Worm (Caenorhabditis elegans) whole organism, young adult: Measurements from ENCODE around the gene Y39A1A.9.

ENCODE experiments used
- B0035.1 ChIP-seq: sonication (generic microtip); optimal IDR thresholded peaks from 2 replicates; lab custom pipeline; 2016; ENCODE audit warnings: missing genetic modification characterization, mild to moderate bottlenecking, missing compliant biosample characterization, missing genotype, missing genetic modification reagents
- B0336.3 ChIP-seq: fragments of 200-800 bp; sonication (Bioruptor generic); IDR thresholded peaks from 2 replicates; pipeline ENCODE4 v1.3.6; 2022; ENCODE audit warnings: missing genetic modification characterization, missing compliant biosample characterization
- C17E4.6 ChIP-seq: fragments of 200-800 bp; sonication (Bioruptor generic); IDR thresholded peaks from 2 replicates; pipeline ENCODE4 v1.3.6; 2022; ENCODE audit warnings: missing genetic modification reagents, missing genetic modification characterization, missing compliant biosample characterization
- F10E7.11 ChIP-seq: sonication (generic microtip); optimal IDR thresholded peaks from 2 replicates; lab custom pipeline; 2017; ENCODE audit warnings: mild to moderate bottlenecking, missing genetic modification characterization, moderate library complexity, missing compliant biosample characterization
- F49E8.2 ChIP-seq: sonication (generic microtip); optimal IDR thresholded peaks from 3 replicates; lab custom pipeline; 2017; ENCODE audit warnings: missing genetic modification characterization, mild to moderate bottlenecking, missing compliant biosample characterization, antibody characterized with exemption, moderate library complexity; ENCODE audit not compliant: insufficient read depth
- F55B11.4 ChIP-seq: sonication (generic microtip); optimal IDR thresholded peaks from 2 replicates; lab custom pipeline; 2016; ENCODE audit warnings: missing compliant biosample characterization, missing genetic modification characterization, borderline replicate concordance; ENCODE audit not compliant: insufficient read depth
- K12H6.12 ChIP-seq: fragments of 200-800 bp; sonication (Bioruptor generic); optimal IDR thresholded peaks from 2 replicates; lab custom pipeline; 2018; ENCODE audit warnings: mild to moderate bottlenecking, missing genetic modification characterization, missing compliant biosample characterization
- T07F8.4 ChIP-seq: sonication (generic microtip); optimal IDR thresholded peaks from 2 replicates; lab custom pipeline; 2016; ENCODE audit warnings: mild to moderate bottlenecking, missing genetic modification characterization, moderate library complexity, missing compliant biosample characterization
- Y53F4B.3 ChIP-seq: fragments of 200-800 bp; sonication (Bioruptor generic); IDR thresholded peaks from 2 replicates; pipeline ENCODE4 v1.3.6; 2022; ENCODE audit warnings: missing genetic modification reagents, missing genetic modification characterization, missing compliant biosample characterization
- Y56A3A.18 ChIP-seq: fragments of 200-800 bp; sonication (Bioruptor generic); IDR thresholded peaks from 2 replicates; pipeline ENCODE4 v1.3.6; 2022; ENCODE audit warnings: missing genetic modification reagents, missing genetic modification characterization, missing compliant biosample characterization
- Y79H2A.3 ChIP-seq: fragments of 200-800 bp; sonication (Bioruptor generic); conservative IDR thresholded peaks from 2 replicates; pipeline ENCODE4 v1.3.6; 2022; ENCODE audit warnings: missing genetic modification reagents, missing genetic modification characterization, missing compliant biosample characterization
- ZK185.1 ChIP-seq: sonication (generic microtip); optimal IDR thresholded peaks from 2 replicates; lab custom pipeline; 2016; ENCODE audit warnings: mild to moderate bottlenecking, missing genetic modification characterization, missing compliant biosample characterization; ENCODE audit not compliant: poor library complexity, severe bottlenecking
- ama-1 ChIP-seq, 3 experiments: fragments of 150-350 bp in 1 of 3; sonication (generic microtip) in 2 of 3; optimal IDR thresholded peaks; 2 replicates each; lab custom pipeline; 2014 to 2018; ENCODE audit warnings: missing biosample characterization in 2 of 3, missing genetic modification characterization in 2 of 3, missing genetic modification reagents in 2 of 3
- atf-7 ChIP-seq: sonication (generic microtip); optimal IDR thresholded peaks from 2 replicates; lab custom pipeline; 2017; ENCODE audit warnings: mild to moderate bottlenecking, missing genetic modification characterization, missing compliant biosample characterization
- attf-3 ChIP-seq: fragments of 200-800 bp; sonication (Bioruptor generic); conservative IDR thresholded peaks from 2 replicates; pipeline ENCODE4 v1.3.6; 2022; ENCODE audit warnings: missing genetic modification reagents, missing genetic modification characterization, missing compliant biosample characterization
- ccch-3 ChIP-seq: fragments of 200-800 bp; sonication (Bioruptor generic); optimal IDR thresholded peaks from 2 replicates; lab custom pipeline; 2018; ENCODE audit warnings: mild to moderate bottlenecking, missing genetic modification characterization, missing compliant biosample characterization
- cebp-2 ChIP-seq: fragments of 200-800 bp; sonication (Bioruptor generic); IDR thresholded peaks from 2 replicates; pipeline ENCODE4 v1.3.6; 2022; ENCODE audit warnings: missing genetic modification characterization, missing compliant biosample characterization
- ceh-27 ChIP-seq: fragments of 200-800 bp; sonication (Bioruptor generic); optimal IDR thresholded peaks from 2 replicates; lab custom pipeline; 2018; ENCODE audit warnings: mild to moderate bottlenecking, missing genetic modification characterization, moderate library complexity, missing compliant biosample characterization
- ceh-58 ChIP-seq: fragments of 200-800 bp; sonication (Bioruptor generic); IDR thresholded peaks from 2 replicates; pipeline ENCODE4 v1.3.6; 2022; ENCODE audit warnings: missing genetic modification characterization, missing compliant biosample characterization
- ceh-79 ChIP-seq: sonication (generic microtip); optimal IDR thresholded peaks from 2 replicates; lab custom pipeline; 2017; ENCODE audit warnings: mild to moderate bottlenecking, missing genetic modification characterization, missing compliant biosample characterization
- ceh-91 ChIP-seq: fragments of 200-800 bp; sonication (Bioruptor generic); IDR thresholded peaks from 2 replicates; pipeline ENCODE4 v1.3.6; 2022; ENCODE audit warnings: missing genetic modification reagents, missing genetic modification characterization, missing compliant biosample characterization
- die-1 ChIP-seq: sonication (generic microtip); optimal IDR thresholded peaks from 2 replicates; lab custom pipeline; 2016; ENCODE audit warnings: missing genotype, mild to moderate bottlenecking, missing genetic modification characterization, missing compliant biosample characterization
- dox-1 ChIP-seq: fragments of 200-800 bp; sonication (Bioruptor generic); IDR thresholded peaks from 2 replicates; pipeline ENCODE4 v1.3.6; 2022; ENCODE audit warnings: missing genetic modification reagents, missing genetic modification characterization, missing compliant biosample characterization
- fkh-3 ChIP-seq: sonication (generic microtip); optimal IDR thresholded peaks from 2 replicates; lab custom pipeline; 2016; ENCODE audit warnings: mild to moderate bottlenecking, missing genetic modification characterization, missing compliant biosample characterization
- him-1 ChIP-seq: sonication (generic microtip); optimal IDR thresholded peaks from 2 replicates; lab custom pipeline; 2016; ENCODE audit warnings: missing genotype, missing genetic modification reagents, missing genetic modification characterization, missing compliant biosample characterization
- hmg-1.2 ChIP-seq: fragments of 200-800 bp; sonication (Bioruptor generic); IDR thresholded peaks from 2 replicates; pipeline ENCODE4 v1.3.6; 2022; ENCODE audit warnings: missing genetic modification reagents, missing genetic modification characterization, missing compliant biosample characterization
- let-607 ChIP-seq, 2 experiments: fragments of 200-800 bp in 1 of 2; sonication (Bioruptor generic) in 1 of 2; sonication (generic microtip) in 1 of 2; optimal IDR thresholded peaks; 2 replicates each; lab custom pipeline; 2016 to 2018; ENCODE audit warnings: mild to moderate bottlenecking in 2 of 2, missing compliant biosample characterization in 2 of 2, missing genetic modification characterization in 2 of 2, moderate library complexity in 2 of 2, missing genotype in 1 of 2
- lir-1 ChIP-seq: fragments of 200-800 bp; sonication (Bioruptor generic); conservative IDR thresholded peaks from 2 replicates; pipeline ENCODE4 v1.3.6; 2022; ENCODE audit warnings: missing genetic modification reagents, missing genetic modification characterization, missing compliant biosample characterization
- madf-10 ChIP-seq: sonication (generic microtip); optimal IDR thresholded peaks from 2 replicates; lab custom pipeline; 2016; ENCODE audit warnings: mild to moderate bottlenecking, missing genetic modification characterization, missing compliant biosample characterization
- madf-6 ChIP-seq: fragments of 200-800 bp; sonication (Bioruptor generic); IDR thresholded peaks from 2 replicates; pipeline ENCODE4 v1.3.6; 2022; ENCODE audit warnings: missing genetic modification reagents, missing genetic modification characterization, missing compliant biosample characterization
- madf-8 ChIP-seq: fragments of 200-800 bp; sonication (Bioruptor generic); conservative IDR thresholded peaks from 2 replicates; pipeline ENCODE4 v1.3.6; 2022; ENCODE audit warnings: missing genetic modification reagents, missing genetic modification characterization, missing compliant biosample characterization
- mxl-1 ChIP-seq: sonication (generic microtip); optimal IDR thresholded peaks from 2 replicates; lab custom pipeline; 2016; ENCODE audit warnings: missing genetic modification characterization, missing compliant biosample characterization
- nhr-120 ChIP-seq: fragments of 200-800 bp; sonication (Bioruptor generic); IDR thresholded peaks from 2 replicates; pipeline ENCODE4 v1.3.6; 2022; ENCODE audit warnings: missing genetic modification characterization, missing compliant biosample characterization
- sea-2 ChIP-seq: fragments of 200-800 bp; sonication (Bioruptor generic); IDR thresholded peaks from 2 replicates; pipeline ENCODE4 v1.3.6; 2022; ENCODE audit warnings: missing genetic modification characterization, missing compliant biosample characterization
- snpc-1.1 ChIP-seq: sonication (generic microtip); optimal IDR thresholded peaks from 2 replicates; lab custom pipeline; 2017; ENCODE audit warnings: missing genetic modification characterization, mild to moderate bottlenecking, missing compliant biosample characterization, antibody characterized with exemption, moderate library complexity, missing genotype, missing genetic modification reagents; ENCODE audit not compliant: insufficient read depth
- somi-1 ChIP-seq: fragments of 200-800 bp; sonication (Bioruptor generic); optimal IDR thresholded peaks from 2 replicates; lab custom pipeline; 2018; ENCODE audit warnings: mild to moderate bottlenecking, missing genetic modification characterization, missing compliant biosample characterization
- sptf-2 ChIP-seq: fragments of 200-800 bp; sonication (Bioruptor generic); optimal IDR thresholded peaks from 2 replicates; lab custom pipeline; 2018; ENCODE audit warnings: mild to moderate bottlenecking, missing genetic modification characterization, missing compliant biosample characterization
- tbp1 ChIP-seq: fragments of 200-800 bp; sonication (Bioruptor generic); optimal IDR thresholded peaks from 2 replicates; lab custom pipeline; 2018; ENCODE audit warnings: mild to moderate bottlenecking, missing genetic modification characterization, missing compliant biosample characterization
- tbx-9 ChIP-seq: sonication (generic microtip); optimal IDR thresholded peaks from 2 replicates; lab custom pipeline; 2016; ENCODE audit warnings: borderline replicate concordance, missing genetic modification characterization, inconsistent platforms, missing compliant biosample characterization
- tlf-1 ChIP-seq: fragments of 200-800 bp; sonication (Bioruptor generic); optimal IDR thresholded peaks from 2 replicates; lab custom pipeline; 2018; ENCODE audit warnings: mild to moderate bottlenecking, missing genetic modification characterization, missing compliant biosample characterization
- zfh-2 ChIP-seq: fragments of 200-800 bp; sonication (Bioruptor generic); conservative IDR thresholded peaks from 2 replicates; pipeline ENCODE4 v1.3.6; 2022; ENCODE audit warnings: missing genetic modification reagents, missing genetic modification characterization, missing compliant biosample characterization
- ztf-22 ChIP-seq: fragments of 200-800 bp; sonication (Bioruptor generic); optimal IDR thresholded peaks from 2 replicates; lab custom pipeline; 2018; ENCODE audit warnings: mild to moderate bottlenecking, missing genetic modification characterization, moderate library complexity, missing compliant biosample characterization
- ztf-28 ChIP-seq: fragments of 200-800 bp; sonication (Bioruptor generic); IDR thresholded peaks from 2 replicates; pipeline ENCODE4 v1.3.6; 2022; ENCODE audit warnings: missing genetic modification reagents, missing genetic modification characterization, missing compliant biosample characterization
- ztf-3 ChIP-seq: fragments of 200-800 bp; sonication (Bioruptor generic); optimal IDR thresholded peaks from 2 replicates; lab custom pipeline; 2018; ENCODE audit warnings: mild to moderate bottlenecking, missing genetic modification characterization, missing compliant biosample characterization

The Y39A1A.9 gene

DNA sequence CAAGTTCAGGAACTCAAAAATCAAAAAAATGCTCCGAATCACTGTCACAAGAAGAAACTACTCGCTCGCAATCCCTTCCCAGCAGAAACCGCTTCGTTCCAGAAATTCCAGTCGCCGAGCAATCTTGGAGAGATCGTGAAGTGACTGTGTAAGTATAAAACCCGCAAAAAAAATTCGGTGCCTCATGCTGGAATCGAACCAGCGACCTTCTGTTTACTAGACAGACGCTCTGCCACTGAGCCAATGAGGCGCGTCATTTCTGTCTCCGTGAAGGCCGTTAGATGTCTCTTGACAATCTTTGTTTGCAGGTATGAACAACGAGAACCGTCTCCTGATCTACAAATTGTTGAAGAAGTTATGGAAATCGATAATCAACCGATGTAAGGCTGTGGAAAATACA lies 8.7 kb downstream of the Y39A1A.9 start (continued):
- TF ChIP-seq tbx-9, result no peak
- peak; percentile 36 for TF ChIP-seq K12H6.12 (tag; lab: Kevin White, UChicago)
- TF ChIP-seq mxl-1, result peak; percentile 52
- peak; percentile 85 for TF ChIP-seq ZK185.1 (tag; lab: Kevin White, UChicago)
- no peak for TF ChIP-seq ztf-22 (GFP tag; lab: Kevin White, UChicago)
- no peak for TF ChIP-seq ccch-3 (GFP tag; lab: Kevin White, UChicago)
- TF ChIP-seq ztf-3, result no peak
- TF ChIP-seq him-1 (tag; lab: Kevin White, UChicago), result peak; percentile 42
- peak; percentile 32; the same call in 1 of the 2 replicates for TF ChIP-seq ceh-91 (GFP tag; lab: Robert Waterston, UW)
- peak; percentile 60 for TF ChIP-seq ceh-27 (GFP tag; lab: Kevin White, UChicago)
- TF ChIP-seq snpc-1.1 (tag; lab: Kevin White, UChicago), result peak; percentile 50
- peak; percentile 73 for TF ChIP-seq F49E8.2 (tag; lab: Kevin White, UChicago)
- TF ChIP-seq die-1 (tag; lab: Kevin White, UChicago), result peak; percentile 75
- TF ChIP-seq cebp-2 (GFP tag; lab: Robert Waterston, UW), result 0 out of 2 replicates have a peak, but pooled peaks have one; percentile 45
- TF ChIP-seq ama-1 (optimal IDR thresholded peaks at IDR 0.05; lab: Kevin White, UChicago), result no peak
- peak; percentile 68 to 78 for TF ChIP-seq ama-1 (GFP tag; optimal IDR thresholded peaks at IDR 0.05; lab: Kevin White, UChicago)
- peak; percentile 15 for TF ChIP-seq tlf-1
- TF ChIP-seq ceh-58 (GFP tag; lab: Robert Waterston, UW), result peak; percentile 80; the same call in 1 of the 2 replicates
- peak; percentile 6 for TF ChIP-seq somi-1 (GFP tag; lab: Kevin White, UChicago)
- no peak for TF ChIP-seq attf-3 (GFP tag; lab: Robert Waterston, UW)
- no peak for TF ChIP-seq sea-2 (GFP tag; lab: Robert Waterston, UW)
- TF ChIP-seq lir-1 (GFP tag; lab: Robert Waterston, UW), result peak; percentile 68
- TF ChIP-seq B0336.3 (GFP tag; lab: Robert Waterston, UW), result peak; percentile 31; the same call in 1 of the 2 replicates
- TF ChIP-seq ceh-79 (tag; lab: Kevin White, UChicago), result peak; percentile 53
- peak; percentile 70 for TF ChIP-seq T07F8.4
- TF ChIP-seq fkh-3 (tag; lab: Kevin White, UChicago), result no peak
- TF ChIP-seq madf-8, result no peak; the same call in 1 of the 2 replicates
- TF ChIP-seq ztf-28 (GFP tag; lab: Robert Waterston, UW), result 0 out of 2 replicates have a peak, but pooled peaks have one; percentile 39
- 0 out of 2 replicates have a peak, but pooled peaks have one; percentile 21 for TF ChIP-seq Y56A3A.18 (GFP tag; lab: Robert Waterston, UW)
- TF ChIP-seq F10E7.11, result peak; percentile 51
- peak; percentile 67 for TF ChIP-seq hmg-1.2 (GFP tag; lab: Robert Waterston, UW)
- peak; percentile 85 for TF ChIP-seq sptf-2 (GFP tag; lab: Kevin White, UChicago)
- no peak for TF ChIP-seq Y53F4B.3 (GFP tag; lab: Robert Waterston, UW)
- TF ChIP-seq atf-7 (tag; lab: Kevin White, UChicago), result peak; percentile 19
- no peak for TF ChIP-seq F55B11.4 (tag; lab: Kevin White, UChicago)
- peak; percentile 19 for TF ChIP-seq B0035.1 (tag; lab: Kevin White, UChicago)
- no peak for TF ChIP-seq let-607 (tag; optimal IDR thresholded peaks at IDR 0.05; lab: Kevin White, UChicago)
- TF ChIP-seq madf-10, result peak; percentile 39
- TF ChIP-seq Y79H2A.3 (GFP tag; lab: Robert Waterston, UW), result 0 out of 2 replicates have a peak, but pooled peaks have one; percentile 59
- peak; percentile 99 for TF ChIP-seq tbp1 (GFP tag; lab: Kevin White, UChicago)
- TF ChIP-seq zfh-2 (GFP tag; lab: Robert Waterston, UW), result peak; percentile 55; the same call in 1 of the 2 replicates
- no peak for TF ChIP-seq nhr-120 (GFP tag; lab: Robert Waterston, UW)
- TF ChIP-seq dox-1 (GFP tag; lab: Robert Waterston, UW), result peak; percentile 88
- peak; percentile 77 for TF ChIP-seq madf-6 (GFP tag; lab: Robert Waterston, UW)
- no peak for TF ChIP-seq C17E4.6 (GFP tag; lab: Robert Waterston, UW)
